Worm (Caenorhabditis elegans) whole organism, early embryonic: ENCODE results near the gene nhr-264.

Source experiments
- ama-1 ChIP-seq: fragments of 150-350 bp; optimal IDR thresholded peaks from 2 replicates; lab custom pipeline; 2014
- ceh-13 ChIP-seq: fragments of 200-800 bp; sonication (Bioruptor generic); optimal IDR thresholded peaks from 2 replicates; lab custom pipeline; 2018; ENCODE audit warnings: mild to moderate bottlenecking, missing genetic modification characterization, missing compliant biosample characterization
- flt-1 ChIP-seq: fragments of 200-800 bp; sonication (Bioruptor generic); IDR thresholded peaks from 2 replicates; pipeline ENCODE4 v1.3.6; 2022; ENCODE audit warnings: missing genetic modification characterization, missing compliant biosample characterization
- hmbx-1 ChIP-seq: sonication (generic microtip); optimal IDR thresholded peaks from 2 replicates; lab custom pipeline; 2016; ENCODE audit warnings: mild to moderate bottlenecking, missing genetic modification characterization, missing compliant biosample characterization
- hnd-1 ChIP-seq: sonication (generic microtip); optimal IDR thresholded peaks from 2 replicates; lab custom pipeline; 2016; ENCODE audit warnings: missing genetic modification characterization, missing compliant biosample characterization
- sea-1 ChIP-seq: fragments of 200-800 bp; sonication (Bioruptor generic); conservative IDR thresholded peaks from 2 replicates; pipeline ENCODE4 v1.3.6; 2022; ENCODE audit warnings: missing genetic modification characterization, missing compliant biosample characterization
- tbx-11 ChIP-seq: fragments of 200-800 bp; sonication (Bioruptor generic); IDR thresholded peaks from 2 replicates; pipeline ENCODE4 v1.3.6; 2022; ENCODE audit warnings: missing genetic modification characterization, missing compliant biosample characterization
- tra-4 ChIP-seq: sonication (generic microtip); optimal IDR thresholded peaks from 2 replicates; lab custom pipeline; 2017; ENCODE audit warnings: missing genetic modification characterization, missing compliant biosample characterization

- TF ChIP-seq hmbx-1 (tag; lab: Kevin White, UChicago) (no peak), ama-1 (no peak), sea-1 (GFP tag; lab: Robert Waterston, UW) (no peak), tbx-11 (GFP tag; lab: Robert Waterston, UW) (no peak), hnd-1 (no peak), tra-4 (tag; lab: Kevin White, UChicago) (no peak), ceh-13 (GFP tag; lab: Kevin White, UChicago) (no peak), flt-1 (GFP tag; lab: Robert Waterston, UW) (no peak)
Measured at ce11 chrIV:9319080-9319479, 25.4 kb upstream of the nhr-264 start, which contains the start of the genes F49C12.11 and nemt-1.
